Worm (Caenorhabditis elegans) whole organism, mixed stage, embryonic: Measurements from ENCODE around the gene F33G12.3.

ENCODE experiments used
- M03D4.4 ChIP-seq: sonication (generic microtip); optimal IDR thresholded peaks from 2 replicates; lab custom pipeline; 2017; ENCODE audit warnings: mild to moderate bottlenecking, missing genetic modification characterization, missing compliant biosample characterization
- bed-3 ChIP-seq: fragments of 200-800 bp; sonication (Bioruptor generic); optimal IDR thresholded peaks from 3 replicates; lab custom pipeline; 2018; ENCODE audit warnings: mild to moderate bottlenecking, missing genetic modification characterization, moderate library complexity, missing compliant biosample characterization
- blmp-1 ChIP-seq: fragments of 150-350 bp; optimal IDR thresholded peaks from 2 replicates; lab custom pipeline; 2014; ENCODE audit warnings: missing biosample characterization, missing genetic modification characterization
- ceh-39 ChIP-seq: fragments of 150-350 bp; optimal IDR thresholded peaks from 2 replicates; lab custom pipeline; 2014; ENCODE audit warnings: missing biosample characterization, missing genetic modification characterization
- ceh-43 ChIP-seq: fragments of 200-800 bp; sonication (Bioruptor generic); optimal IDR thresholded peaks from 2 replicates; lab custom pipeline; 2018; ENCODE audit warnings: mild to moderate bottlenecking, missing genetic modification characterization, moderate library complexity, missing compliant biosample characterization
- ceh-83 ChIP-seq: fragments of 200-800 bp; sonication (Bioruptor generic); optimal IDR thresholded peaks from 2 replicates; lab custom pipeline; 2018; ENCODE audit warnings: mild to moderate bottlenecking, missing genetic modification characterization, missing compliant biosample characterization
- ces-1 ChIP-seq: fragments of 150-350 bp; optimal IDR thresholded peaks from 2 replicates; lab custom pipeline; 2014; ENCODE audit warnings: missing biosample characterization, missing genetic modification reagents, missing genetic modification characterization
- cnd-1 ChIP-seq: fragments of 200-800 bp; sonication (Bioruptor generic); optimal IDR thresholded peaks from 2 replicates; lab custom pipeline; 2018; ENCODE audit warnings: mild to moderate bottlenecking, missing genetic modification characterization, missing compliant biosample characterization
- drap-1 ChIP-seq: fragments of 200-800 bp; sonication (Bioruptor generic); optimal IDR thresholded peaks from 3 replicates; lab custom pipeline; 2018; ENCODE audit warnings: mild to moderate bottlenecking, missing genetic modification characterization, missing compliant biosample characterization
- elt-1 ChIP-seq: sonication (generic microtip); optimal IDR thresholded peaks from 2 replicates; lab custom pipeline; 2017; ENCODE audit warnings: missing genetic modification characterization, mild to moderate bottlenecking, missing compliant biosample characterization, antibody characterized with exemption, moderate library complexity, borderline replicate concordance; ENCODE audit not compliant: insufficient read depth
- flh-1 ChIP-seq: fragments of 200-800 bp; sonication (Bioruptor generic); optimal IDR thresholded peaks from 2 replicates; lab custom pipeline; 2018; ENCODE audit warnings: mild to moderate bottlenecking, missing genetic modification characterization, moderate library complexity, missing compliant biosample characterization
- ham-2 ChIP-seq: fragments of 200-800 bp; sonication (Bioruptor generic); optimal IDR thresholded peaks from 2 replicates; lab custom pipeline; 2018; ENCODE audit warnings: mild to moderate bottlenecking, missing genetic modification characterization, missing compliant biosample characterization
- hlh-1 ChIP-seq: fragments of 150-350 bp; optimal IDR thresholded peaks from 2 replicates; lab custom pipeline; 2014; ENCODE audit warnings: missing biosample characterization, missing genetic modification reagents, missing genetic modification characterization
- lin-13 ChIP-seq: fragments of 150-350 bp; optimal IDR thresholded peaks from 2 replicates; lab custom pipeline; 2014; ENCODE audit warnings: missing biosample characterization, missing genetic modification characterization
- lin-32 ChIP-seq: fragments of 200-800 bp; sonication (Bioruptor generic); optimal IDR thresholded peaks from 2 replicates; lab custom pipeline; 2018; ENCODE audit warnings: mild to moderate bottlenecking, missing genetic modification characterization, missing compliant biosample characterization
- lsy-2 ChIP-seq: fragments of 150-350 bp; optimal IDR thresholded peaks from 2 replicates; lab custom pipeline; 2014; ENCODE audit warnings: missing biosample characterization, missing genetic modification characterization
- mab-5 ChIP-seq: fragments of 150-350 bp; optimal IDR thresholded peaks from 2 replicates; lab custom pipeline; 2014; ENCODE audit warnings: missing biosample characterization, missing genetic modification characterization
- mep-1 ChIP-seq: fragments of 150-350 bp; optimal IDR thresholded peaks from 2 replicates; lab custom pipeline; 2017; ENCODE audit warnings: missing biosample characterization, missing genetic modification reagents, missing genetic modification characterization, inconsistent platforms
- mls-2 ChIP-seq: sonication (generic microtip); optimal IDR thresholded peaks from 2 replicates; lab custom pipeline; 2016; ENCODE audit warnings: mild to moderate bottlenecking, missing genetic modification characterization, moderate library complexity, missing compliant biosample characterization
- nhr-12 ChIP-seq: fragments of 150-350 bp; optimal IDR thresholded peaks from 2 replicates; lab custom pipeline; 2014; ENCODE audit warnings: missing biosample characterization, missing genetic modification characterization
- nhr-2 ChIP-seq: fragments of 150-350 bp; optimal IDR thresholded peaks from 2 replicates; lab custom pipeline; 2014; ENCODE audit warnings: missing biosample characterization, missing genetic modification characterization
- nhr-237 ChIP-seq: fragments of 150-350 bp; optimal IDR thresholded peaks from 2 replicates; lab custom pipeline; 2014; ENCODE audit warnings: missing biosample characterization, missing genetic modification characterization
- nhr-28 ChIP-seq: fragments of 150-350 bp; optimal IDR thresholded peaks from 2 replicates; lab custom pipeline; 2014; ENCODE audit warnings: missing biosample characterization, missing genetic modification characterization
- nhr-76 ChIP-seq: sonication (generic microtip); optimal IDR thresholded peaks from 2 replicates; lab custom pipeline; 2017; ENCODE audit warnings: missing biosample characterization, missing genetic modification characterization
- pha-4 ChIP-seq: fragments of 150-350 bp; optimal IDR thresholded peaks from 2 replicates; lab custom pipeline; 2018; ENCODE audit warnings: missing biosample characterization, missing genetic modification reagents, missing genetic modification characterization
- sem-2 ChIP-seq: fragments of 200-800 bp; sonication (Bioruptor generic); optimal IDR thresholded peaks from 2 replicates; lab custom pipeline; 2018; ENCODE audit warnings: mild to moderate bottlenecking, missing genetic modification characterization, missing compliant biosample characterization
- sptf-1 ChIP-seq: sonication (generic microtip); optimal IDR thresholded peaks from 2 replicates; lab custom pipeline; 2017; ENCODE audit warnings: mild to moderate bottlenecking, missing genetic modification characterization, moderate library complexity, missing compliant biosample characterization
- tbx-8 ChIP-seq: fragments of 200-800 bp; sonication (Bioruptor generic); optimal IDR thresholded peaks from 2 replicates; lab custom pipeline; 2018; ENCODE audit warnings: mild to moderate bottlenecking, missing genetic modification characterization, moderate library complexity, missing compliant biosample characterization
- unc-120 ChIP-seq: sonication (generic microtip); optimal IDR thresholded peaks from 2 replicates; lab custom pipeline; 2017; ENCODE audit warnings: missing genetic modification characterization, missing compliant biosample characterization; ENCODE audit not compliant: poor library complexity, severe bottlenecking
- unc-39 ChIP-seq: fragments of 150-350 bp; optimal IDR thresholded peaks from 2 replicates; lab custom pipeline; 2014; ENCODE audit warnings: missing biosample characterization, missing genetic modification characterization
- zip-8 ChIP-seq: fragments of 150-350 bp; optimal IDR thresholded peaks from 2 replicates; lab custom pipeline; 2014; ENCODE audit warnings: missing biosample characterization, missing genetic modification characterization
- ztf-11 ChIP-seq: fragments of 150-350 bp; optimal IDR thresholded peaks from 2 replicates; lab custom pipeline; 2014; ENCODE audit warnings: missing biosample characterization, missing genetic modification characterization

The F33G12.3 gene

ce11 chrII:5001866-5002265, 32.0 kb downstream of the F33G12.3 start:
- TF ChIP-seq mab-5 (no peak), lin-13 (no peak), nhr-28 (tag; lab: Kevin White, UChicago) (no peak), ztf-11 (tag; lab: Kevin White, UChicago) (no peak), ces-1 (GFP tag; lab: Kevin White, UChicago) (no peak), sptf-1 (tag; lab: Kevin White, UChicago) (no peak), bed-3 (GFP tag; lab: Kevin White, UChicago) (no peak), lsy-2 (no peak), ceh-43 (GFP tag; lab: Kevin White, UChicago) (no peak), ceh-83 (GFP tag; lab: Kevin White, UChicago) (no peak), drap-1 (no peak), hlh-1 (tag; lab: Kevin White, UChicago) (no peak)

DNA sequence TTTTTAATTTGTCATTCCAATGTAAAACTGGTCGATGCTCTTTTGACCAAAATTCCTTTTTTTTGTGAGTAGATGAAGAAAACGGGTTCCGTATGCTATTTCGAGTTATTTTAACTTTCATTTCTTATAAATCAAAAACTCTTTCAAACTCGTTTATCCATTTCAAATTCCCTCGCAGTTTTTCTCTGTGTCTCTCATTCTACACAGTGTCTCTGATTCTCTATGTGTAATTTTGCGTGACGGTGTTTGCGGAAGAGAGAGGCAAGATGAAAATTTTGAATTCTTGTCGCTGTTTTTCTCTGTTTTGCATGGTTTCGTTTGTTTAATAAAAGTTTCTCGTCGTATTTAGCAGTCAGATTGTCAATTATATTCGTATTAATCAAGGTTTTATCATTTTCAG, 34.7 kb downstream of the F33G12.3 start, which contains the start of gene citk-2:
TSS of gene citk-2 (plus strand) at position 399 of the 400 bp plus-strand sequence.
- TF ChIP-seq nhr-237 (tag; lab: Kevin White, UChicago) (peak; percentile 86), tbx-8 (GFP tag; lab: Kevin White, UChicago) (no peak), sptf-1 (tag; lab: Kevin White, UChicago) (no peak), lin-32 (GFP tag; lab: Kevin White, UChicago) (no peak), mab-5 (no peak), lin-13 (peak; percentile 53), ceh-83 (GFP tag; lab: Kevin White, UChicago) (no peak)

- TF ChIP-seq flh-1 (GFP tag; lab: Kevin White, UChicago) (no peak), sem-2 (GFP tag; lab: Kevin White, UChicago) (no peak), nhr-2 (no peak), bed-3 (GFP tag; lab: Kevin White, UChicago) (no peak), ceh-39 (tag; lab: Kevin White, UChicago) (no peak), tbx-8 (GFP tag; lab: Kevin White, UChicago) (no peak), ceh-43 (GFP tag; lab: Kevin White, UChicago) (no peak), ham-2 (GFP tag; lab: Kevin White, UChicago) (no peak), ceh-83 (GFP tag; lab: Kevin White, UChicago) (no peak), ztf-11 (tag; lab: Kevin White, UChicago) (no peak), unc-120 (tag; lab: Kevin White, UChicago) (no peak), M03D4.4 (tag; lab: Kevin White, UChicago) (no peak), nhr-12 (tag; lab: Kevin White, UChicago) (no peak), pha-4 (tag; lab: Kevin White, UChicago) (no peak), nhr-76 (tag; lab: Kevin White, UChicago) (no peak), drap-1 (no peak), sptf-1 (tag; lab: Kevin White, UChicago) (no peak), hlh-1 (tag; lab: Kevin White, UChicago) (no peak), nhr-28 (tag; lab: Kevin White, UChicago) (no peak)
- TF ChIP-seq, all 35 proteins: peak for 0
Measured at ce11 chrII:4998657-4999056, 35.2 kb downstream of the F33G12.3 start, which contains the start of gene F59A6.11. F59A6.11 (minus strand) TSS chrII:4998757.

DNA sequence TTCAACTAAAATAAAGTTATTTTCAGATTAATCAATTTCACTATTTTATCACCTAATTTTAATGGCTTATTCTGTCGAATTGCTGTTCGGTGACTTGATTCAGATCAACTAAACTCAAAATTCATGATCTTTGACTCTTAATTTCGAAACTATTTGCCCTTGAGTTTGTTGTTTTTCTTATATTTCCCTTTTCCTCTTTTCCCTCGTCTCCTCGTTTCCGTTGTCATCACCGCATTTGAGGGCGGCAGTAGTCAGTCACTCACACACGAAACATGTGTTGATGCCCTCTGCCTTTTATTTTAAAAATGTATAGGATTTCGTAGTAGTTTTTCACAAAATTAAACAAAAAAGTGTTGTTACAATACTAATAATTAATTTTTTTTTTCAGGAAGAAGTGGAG, 38.9 kb downstream of the F33G12.3 start, which contains the start of gene rnh-1.0:
TSS of gene rnh-1.0 (plus strand) at position 389 of the 400 bp plus-strand sequence.
- no peak for TF ChIP-seq elt-1 (tag; lab: Kevin White, UChicago)
- TF ChIP-seq blmp-1 (tag; lab: Kevin White, UChicago) = no peak
- TF ChIP-seq tbx-8 (GFP tag; lab: Kevin White, UChicago) = no peak
- no peak for TF ChIP-seq flh-1 (GFP tag; lab: Kevin White, UChicago)
- no peak for TF ChIP-seq nhr-2
- no peak for TF ChIP-seq unc-39 (tag; lab: Kevin White, UChicago)
- TF ChIP-seq, all 35 proteins: peak for 0

ce11 chrII:4993530-4994192, 40.2 kb downstream of the F33G12.3 start, which contains the start of the genes eif-1 and vps-24:
eif-1 (minus strand) TSS chrII:4993580.
vps-24 (plus strand) TSS chrII:4993998.
- no peak for TF ChIP-seq cnd-1
- TF ChIP-seq nhr-76 (tag; lab: Kevin White, UChicago) = no peak
- no peak for TF ChIP-seq unc-120 (tag; lab: Kevin White, UChicago)
- TF ChIP-seq elt-1 (tag; lab: Kevin White, UChicago) = no peak
- peak; percentile 6 for TF ChIP-seq nhr-237 (tag; lab: Kevin White, UChicago)
- TF ChIP-seq unc-39 (tag; lab: Kevin White, UChicago) = no peak
- TF ChIP-seq zip-8 = no peak
- no peak for TF ChIP-seq lin-32 (GFP tag; lab: Kevin White, UChicago)
- TF ChIP-seq mep-1 = no peak
- no peak for TF ChIP-seq drap-1
- TF ChIP-seq lsy-2 = peak; percentile 29
- no peak for TF ChIP-seq mls-2 (tag; lab: Kevin White, UChicago)
- no peak for TF ChIP-seq nhr-28 (tag; lab: Kevin White, UChicago)
- TF ChIP-seq sptf-1 (tag; lab: Kevin White, UChicago) = no peak
- TF ChIP-seq ces-1 (GFP tag; lab: Kevin White, UChicago) = peak; percentile 77
- no peak for TF ChIP-seq blmp-1 (tag; lab: Kevin White, UChicago)
- no peak for TF ChIP-seq ztf-11 (tag; lab: Kevin White, UChicago)
- TF ChIP-seq lin-13 = peak; percentile 2
- TF ChIP-seq nhr-2 = no peak
- no peak for TF ChIP-seq pha-4 (tag; lab: Kevin White, UChicago)
- TF ChIP-seq ceh-83 (GFP tag; lab: Kevin White, UChicago) = no peak
- no peak for TF ChIP-seq ceh-43 (GFP tag; lab: Kevin White, UChicago)
